Worm (Caenorhabditis elegans) whole organism, late embryonic: ENCODE data around the gene aqp-3.

Source experiments
- K09A11.1 ChIP-seq: sonication (generic microtip); optimal IDR thresholded peaks from 2 replicates; lab custom pipeline; 2017; ENCODE audit warnings: antibody characterized with exemption, mild to moderate bottlenecking, missing genetic modification characterization, missing compliant biosample characterization; ENCODE audit not compliant: insufficient read depth
- ahr-1 ChIP-seq: sonication (generic microtip); optimal IDR thresholded peaks from 2 replicates; lab custom pipeline; 2016; ENCODE audit warnings: missing genetic modification characterization, missing compliant biosample characterization
- ama-1 ChIP-seq: fragments of 150-350 bp; optimal IDR thresholded peaks from 2 replicates; lab custom pipeline; 2014
- ceh-34 ChIP-seq: sonication (generic microtip); optimal IDR thresholded peaks from 2 replicates; lab custom pipeline; 2016; ENCODE audit warnings: mild to moderate bottlenecking, missing genetic modification characterization, missing compliant biosample characterization
- dve-1 ChIP-seq: sonication (generic microtip); optimal IDR thresholded peaks from 2 replicates; lab custom pipeline; 2017; ENCODE audit warnings: antibody characterized with exemption, mild to moderate bottlenecking, missing genetic modification characterization, missing compliant biosample characterization
- npax-4 ChIP-seq: sonication (generic microtip); optimal IDR thresholded peaks from 2 replicates; lab custom pipeline; 2016; ENCODE audit warnings: missing genetic modification characterization, missing compliant biosample characterization
- pqm-1 ChIP-seq: sonication (generic microtip); optimal IDR thresholded peaks from 2 replicates; lab custom pipeline; 2016; ENCODE audit warnings: missing genetic modification characterization, missing compliant biosample characterization

DNA sequence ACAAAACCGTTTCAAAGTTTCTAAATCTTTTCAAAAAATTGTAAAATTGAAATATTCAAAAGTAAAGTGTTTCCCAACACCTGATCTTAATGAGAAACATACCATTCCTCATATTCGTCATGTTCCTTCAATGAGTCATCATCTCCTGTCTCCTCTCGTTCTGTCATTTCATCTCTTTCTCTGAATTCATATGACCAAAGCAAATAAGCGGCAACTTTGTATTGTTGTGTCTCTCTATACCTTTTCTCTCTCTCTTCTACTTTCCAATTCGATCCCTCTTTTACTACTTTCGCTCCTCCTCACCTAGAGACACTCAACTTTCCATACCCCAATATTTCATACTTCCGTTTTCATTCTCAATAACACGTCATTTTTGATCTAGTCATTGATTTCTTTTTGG lies 42.0 kb upstream of the aqp-3 start:
- TF ChIP-seq ceh-34 (tag; lab: Kevin White, UChicago) (no peak), ahr-1 (tag; lab: Kevin White, UChicago) (no peak), K09A11.1 (tag; lab: Kevin White, UChicago) (no peak), pqm-1 (tag; lab: Kevin White, UChicago) (no peak), dve-1 (no peak), ama-1 (no peak), npax-4 (tag; lab: Kevin White, UChicago) (no peak)
